Worm (Caenorhabditis elegans) whole organism, midembryonic: ENCODE results near the gene M04D8.8.

Source experiments
- flt-1 ChIP-seq: fragments of 200-800 bp; sonication (Bioruptor generic); IDR thresholded peaks from 2 replicates; pipeline ENCODE4 v1.3.6; 2022; ENCODE audit warnings: missing genetic modification characterization, missing compliant biosample characterization
- ztf-29 ChIP-seq: fragments of 200-800 bp; sonication (Bioruptor generic); IDR thresholded peaks from 2 replicates; pipeline ENCODE4 v1.3.6; 2022; ENCODE audit warnings: missing genetic modification reagents, missing genetic modification characterization, missing compliant biosample characterization

DNA sequence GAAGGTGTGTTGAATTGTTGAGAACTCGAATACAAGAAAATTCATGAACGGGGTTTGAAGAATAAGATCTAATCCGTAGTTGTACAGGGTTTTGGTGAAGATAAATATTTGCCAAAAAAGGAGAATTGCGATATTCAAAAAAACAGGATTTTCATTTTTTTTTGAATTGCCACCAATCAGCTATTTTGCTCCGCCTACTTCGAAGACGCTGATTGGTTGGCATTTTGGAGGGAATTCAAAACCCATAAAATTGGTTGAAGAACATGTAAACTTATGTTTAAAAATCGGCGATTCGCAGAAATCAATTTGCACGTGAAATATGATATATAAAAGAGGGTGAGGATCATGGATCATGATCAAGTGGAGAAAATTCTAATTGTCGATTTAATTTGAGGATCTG is 42.1 kb downstream of the M04D8.8 start:
- no peak for TF ChIP-seq flt-1 (GFP tag; lab: Robert Waterston, UW)
- TF ChIP-seq ztf-29 (GFP tag; lab: Robert Waterston, UW) = no peak
